Fruit fly (Drosophila melanogaster) Kc167 (cell line): ENCODE measurements around the gene CG2201.

Experiments used
- Myc ChIP-seq: fragments of >200 bp; optimal IDR thresholded peaks from 2 replicates; lab custom pipeline; 2017; ENCODE audit warnings: missing external identifiers
- Sin3A ChIP-seq: fragments of >200 bp; optimal IDR thresholded peaks from 2 replicates; lab custom pipeline; 2018; ENCODE audit warnings: missing external identifiers
- h ChIP-seq: fragments of >200 bp; optimal IDR thresholded peaks from 3 replicates; lab custom pipeline; 2018; ENCODE audit warnings: missing external identifiers
- psq ChIP-seq: fragments of >200 bp; optimal IDR thresholded peaks from 2 replicates; lab custom pipeline; 2017; ENCODE audit warnings: missing external identifiers

DNA sequence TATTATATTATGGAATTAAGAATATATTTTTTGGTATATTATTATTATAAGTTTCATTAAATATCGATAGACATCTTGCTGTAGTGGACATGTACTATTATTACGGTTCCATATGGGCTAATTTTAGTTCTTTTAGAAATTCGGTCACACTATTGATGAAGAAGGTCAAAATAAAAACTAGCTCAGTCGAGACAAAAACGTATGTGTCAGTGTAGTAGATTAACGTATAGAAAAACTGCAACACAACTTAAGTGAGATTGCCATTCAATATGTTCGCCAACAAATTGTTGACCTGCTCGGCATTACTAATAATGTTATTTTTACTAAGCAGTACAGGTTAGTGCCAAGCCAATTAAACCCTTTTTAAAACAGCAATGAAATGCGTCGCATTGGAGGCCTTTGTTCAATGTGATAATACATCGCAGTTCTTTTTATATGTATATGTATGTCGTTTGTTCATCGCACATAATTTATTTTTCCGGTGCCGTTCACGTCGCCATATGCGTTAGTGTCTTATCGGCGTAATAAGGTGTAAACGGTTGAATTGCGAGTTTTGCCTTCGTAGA is 50.6 kb downstream of the CG2201 start, which contains the start of gene Lamp1:
- TF ChIP-seq psq (lab: Kevin White, UChicago) (no peak), Myc (no peak), Sin3A (lab: Kevin White, UChicago) (no peak), h (lab: Kevin White, UChicago) (no peak)
